Worm (Caenorhabditis elegans): Measurements from ENCODE around the gene R08E3.1.

Gene R08E3.1

ce11 chrX:4864214-4864613 is 41.8 kb downstream of the R08E3.1 start:
- no peak for TF ChIP-seq him-1 (tag; optimal IDR thresholded peaks at IDR 0.05)
- TF ChIP-seq dao-5 (tag; optimal IDR thresholded peaks at IDR 0.05) = no peak
- TF ChIP-seq W03F9.2 (tag; optimal IDR thresholded peaks at IDR 0.05) = no peak

ce11 chrX:4865798-4866197 is 43.4 kb downstream of the R08E3.1 start, which contains the start of gene ntc-1:
Gene ntc-1 (plus strand): TSS chrX:4866098.
- TF ChIP-seq him-1 (tag; optimal IDR thresholded peaks at IDR 0.05) (no peak), W03F9.2 (tag; optimal IDR thresholded peaks at IDR 0.05) (no peak), dao-5 (tag; optimal IDR thresholded peaks at IDR 0.05) (no peak)

DNA sequence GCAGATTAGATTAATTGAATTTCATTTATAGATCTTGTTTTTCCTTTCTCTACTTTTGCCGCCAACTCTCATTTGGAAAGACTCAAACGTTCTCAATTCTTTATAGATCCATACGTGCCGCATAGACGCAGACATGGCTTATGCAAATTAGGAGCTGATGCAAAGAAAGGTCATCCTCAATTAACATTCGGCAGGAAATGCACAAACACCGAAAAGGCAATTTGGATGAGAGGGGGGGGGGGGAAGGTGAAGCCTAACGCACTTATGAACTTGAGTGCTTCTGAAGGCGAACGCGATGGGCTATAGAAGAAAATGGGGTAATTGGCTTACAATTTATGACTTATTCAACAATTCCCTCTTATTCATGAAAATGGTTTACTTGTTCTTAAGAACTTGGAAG is 47.2 kb downstream of the R08E3.1 start:
- no peak for TF ChIP-seq dao-5 (tag; optimal IDR thresholded peaks at IDR 0.05)
- no peak for TF ChIP-seq W03F9.2 (tag; optimal IDR thresholded peaks at IDR 0.05)
- no peak for TF ChIP-seq him-1 (tag; optimal IDR thresholded peaks at IDR 0.05)

DNA sequence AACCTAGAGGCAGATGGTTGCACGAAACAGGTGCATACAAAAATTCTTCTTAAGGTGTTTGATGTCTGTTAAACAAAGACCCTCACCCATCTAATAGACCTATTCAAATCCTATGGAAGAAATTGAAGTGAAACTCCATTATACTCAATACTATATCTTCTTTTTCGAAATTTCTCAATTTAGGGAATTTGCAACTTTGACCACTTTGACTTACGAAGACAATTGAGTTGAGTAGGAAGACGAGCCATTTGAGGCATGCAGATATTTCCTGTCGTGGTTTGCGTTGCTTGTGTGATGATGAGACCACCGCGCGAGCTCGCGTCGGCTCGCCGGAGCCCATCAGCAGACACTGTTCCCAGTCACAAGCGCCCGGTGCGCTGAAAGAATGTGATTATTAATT is 48.2 kb downstream of the R08E3.1 start:
- TF ChIP-seq him-1 (tag; optimal IDR thresholded peaks at IDR 0.05) (no peak), dao-5 (tag; optimal IDR thresholded peaks at IDR 0.05) (no peak), W03F9.2 (tag; optimal IDR thresholded peaks at IDR 0.05) (no peak)

ce11 chrX:4872758-4873157 is 50.3 kb downstream of the R08E3.1 start:
- no peak for TF ChIP-seq W03F9.2 (tag; optimal IDR thresholded peaks at IDR 0.05)

DNA sequence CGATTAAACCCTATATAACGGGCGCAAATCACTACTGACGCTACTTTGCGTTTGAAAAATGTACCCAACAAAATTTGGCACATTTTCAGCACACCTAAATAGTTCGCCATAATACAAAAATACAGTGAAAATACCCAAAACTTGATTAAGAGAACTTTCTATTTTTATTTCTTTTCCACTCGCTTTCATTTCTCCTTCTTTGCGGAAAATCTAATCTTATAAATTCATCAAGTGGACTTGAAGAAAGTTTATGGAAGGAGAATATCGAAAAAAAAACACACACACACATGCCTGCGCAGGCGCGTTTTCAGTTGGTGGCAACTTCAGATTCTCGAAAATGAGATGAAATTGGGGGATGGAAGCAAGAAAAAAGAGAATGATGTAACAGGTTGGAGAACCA is 52.8 kb downstream of the R08E3.1 start:
- no peak for TF ChIP-seq dao-5 (tag; optimal IDR thresholded peaks at IDR 0.05)
- TF ChIP-seq W03F9.2 (tag; optimal IDR thresholded peaks at IDR 0.05) = no peak
- no peak for TF ChIP-seq him-1 (tag; optimal IDR thresholded peaks at IDR 0.05)

ce11 chrX:4876904-4877303 is 54.5 kb downstream of the R08E3.1 start, which contains the start of gene tsp-14:
Gene tsp-14 (minus strand): TSS chrX:4876965.
- TF ChIP-seq him-1 (tag; optimal IDR thresholded peaks at IDR 0.05) = no peak
- TF ChIP-seq W03F9.2 (tag; optimal IDR thresholded peaks at IDR 0.05) = no peak
- no peak for TF ChIP-seq dao-5 (tag; optimal IDR thresholded peaks at IDR 0.05)

ce11 chrX:4879998-4880397 is 57.6 kb downstream of the R08E3.1 start:
- no peak for TF ChIP-seq dao-5 (tag; optimal IDR thresholded peaks at IDR 0.05)
- no peak for TF ChIP-seq W03F9.2 (tag; optimal IDR thresholded peaks at IDR 0.05)
- no peak for TF ChIP-seq him-1 (tag; optimal IDR thresholded peaks at IDR 0.05)

ce11 chrX:4881310-4881709 is 58.9 kb downstream of the R08E3.1 start:
- TF ChIP-seq W03F9.2 (tag; optimal IDR thresholded peaks at IDR 0.05) = no peak
- no peak for TF ChIP-seq him-1 (tag; optimal IDR thresholded peaks at IDR 0.05)
- TF ChIP-seq dao-5 (tag; optimal IDR thresholded peaks at IDR 0.05) = no peak

Measured in whole organism, L4/young adult.